Fruit fly (Drosophila melanogaster) whole organism, prepupa: ENCODE measurements around the gene org-1.

Experiments
- Blimp-1 ChIP-seq: fragments of 200-800 bp; sonication (Bioruptor generic); optimal IDR thresholded peaks from 3 replicates; lab custom pipeline; 2017; ENCODE audit warnings: missing biosample characterization, missing genetic modification characterization, mild to moderate bottlenecking, moderate library complexity, missing genetic modification reagents
- CG10669 ChIP-seq: fragments of 200-800 bp; sonication (Bioruptor generic); optimal IDR thresholded peaks from 3 replicates; lab custom pipeline; 2018; ENCODE audit warnings: missing biosample characterization, mild to moderate bottlenecking, missing genetic modification characterization, moderate library complexity
- CG11294 ChIP-seq: fragments of 200-800 bp; sonication (Bioruptor generic); IDR thresholded peaks from 2 replicates; pipeline ENCODE4 v1.3.6; 2022; ENCODE audit warnings: missing biosample characterization, missing genetic modification characterization
- CG11762 ChIP-seq: fragments of 200-800 bp; sonication (Bioruptor generic); optimal IDR thresholded peaks from 3 replicates; lab custom pipeline; 2016; ENCODE audit warnings: missing biosample characterization, missing genetic modification characterization; ENCODE audit not compliant: insufficient read depth
- CG11902 ChIP-seq: fragments of 200-800 bp; sonication (Bioruptor generic); optimal IDR thresholded peaks from 3 replicates; lab custom pipeline; 2016; ENCODE audit warnings: missing biosample characterization, missing genetic modification characterization
- CG15336 ChIP-seq: fragments of 200-800 bp; sonication (Bioruptor generic); IDR thresholded peaks from 2 replicates; pipeline ENCODE4 v1.3.6; 2022; ENCODE audit warnings: missing biosample characterization, missing genetic modification characterization
- CG1621 ChIP-seq: fragments of 200-800 bp; sonication (Bioruptor generic); optimal IDR thresholded peaks from 3 replicates; lab custom pipeline; 2018; ENCODE audit warnings: missing biosample characterization, mild to moderate bottlenecking, missing genetic modification characterization
- CG3032 ChIP-seq: fragments of 200-800 bp; optimal IDR thresholded peaks from 2 replicates; lab custom pipeline; 2019; ENCODE audit warnings: missing biosample characterization, mild to moderate bottlenecking, missing genetic modification characterization, moderate library complexity
- CG31627 ChIP-seq: fragments of 200-800 bp; sonication (Bioruptor generic); optimal IDR thresholded peaks from 3 replicates; lab custom pipeline; 2016; ENCODE audit warnings: missing biosample characterization, missing genetic modification characterization
- CG32006 ChIP-seq: fragments of 200-800 bp; sonication (Bioruptor generic); optimal IDR thresholded peaks from 3 replicates; lab custom pipeline; 2017; ENCODE audit warnings: missing biosample characterization, mild to moderate bottlenecking, missing genetic modification characterization
- CG34406 ChIP-seq: fragments of 200-800 bp; sonication (Bioruptor generic); optimal IDR thresholded peaks from 3 replicates; lab custom pipeline; 2016; ENCODE audit warnings: missing biosample characterization, missing genetic modification characterization
- CG3919 ChIP-seq: fragments of 200-800 bp; sonication (Bioruptor generic); optimal IDR thresholded peaks from 3 replicates; lab custom pipeline; 2016; ENCODE audit warnings: missing biosample characterization, missing genetic modification characterization
- CG4318 ChIP-seq: fragments of 200-800 bp; sonication (Bioruptor generic); optimal IDR thresholded peaks from 3 replicates; lab custom pipeline; 2017; ENCODE audit warnings: missing biosample characterization, mild to moderate bottlenecking, missing genetic modification characterization
- CG6163 ChIP-seq: fragments of 200-800 bp; sonication (Bioruptor generic); IDR thresholded peaks from 3 replicates; pipeline ENCODE4 v1.3.6; 2022; ENCODE audit warnings: missing biosample characterization, missing genetic modification characterization
- CG6792 ChIP-seq: fragments of 200-800 bp; sonication (Bioruptor generic); optimal IDR thresholded peaks from 3 replicates; lab custom pipeline; 2016; ENCODE audit warnings: missing biosample characterization, missing genetic modification characterization
- CG6808 ChIP-seq: fragments of 200-800 bp; sonication (Bioruptor generic); optimal IDR thresholded peaks from 3 replicates; lab custom pipeline; 2017; ENCODE audit warnings: missing biosample characterization, missing genetic modification characterization, mild to moderate bottlenecking, moderate library complexity, missing genetic modification reagents
- CG6854 ChIP-seq: fragments of 200-800 bp; sonication (Bioruptor generic); optimal IDR thresholded peaks from 2 replicates; lab custom pipeline; 2017; ENCODE audit warnings: missing biosample characterization, mild to moderate bottlenecking, missing genetic modification characterization
- CG7368 ChIP-seq: fragments of 200-800 bp; sonication (Bioruptor generic); optimal IDR thresholded peaks from 3 replicates; lab custom pipeline; 2016; ENCODE audit warnings: missing biosample characterization, missing genetic modification characterization
- CG8119 ChIP-seq: fragments of 200-800 bp; sonication (Bioruptor generic); IDR thresholded peaks from 3 replicates; pipeline ENCODE4 v1.3.6; 2022; ENCODE audit warnings: missing biosample characterization, missing genetic modification characterization
- CG9139 ChIP-seq: fragments of 200-800 bp; sonication (Bioruptor generic); optimal IDR thresholded peaks from 3 replicates; lab custom pipeline; 2017; ENCODE audit warnings: missing biosample characterization, mild to moderate bottlenecking, missing genetic modification characterization
- Eip75B ChIP-seq: fragments of 200-800 bp; sonication (Bioruptor generic); optimal IDR thresholded peaks from 3 replicates; lab custom pipeline; 2016; ENCODE audit warnings: missing biosample characterization, missing genetic modification characterization
- Eip78C ChIP-seq: fragments of 200-800 bp; sonication (Bioruptor generic); peaks from one replicate; lab custom pipeline; 2016; ENCODE audit warnings: missing biosample characterization, missing genetic modification characterization
- Eip93F ChIP-seq: fragments of 200-800 bp; sonication (Bioruptor generic); optimal IDR thresholded peaks from 2 replicates; lab custom pipeline; 2016; ENCODE audit warnings: missing biosample characterization, mild to moderate bottlenecking, missing genetic modification characterization
- Ets21C ChIP-seq: fragments of 200-800 bp; sonication (Bioruptor generic); optimal IDR thresholded peaks from 3 replicates; lab custom pipeline; 2016; ENCODE audit warnings: missing biosample characterization, missing genetic modification characterization
- Ets96B ChIP-seq: fragments of 200-800 bp; optimal IDR thresholded peaks from 2 replicates; lab custom pipeline; 2019; ENCODE audit warnings: missing biosample characterization, mild to moderate bottlenecking, missing genetic modification characterization, moderate library complexity
- Gug ChIP-seq: fragments of 200-800 bp; sonication (Bioruptor generic); IDR thresholded peaks from 2 replicates; pipeline ENCODE4 v1.3.6; 2022; ENCODE audit warnings: missing biosample characterization, missing genetic modification characterization
- Hr39 ChIP-seq: fragments of 200-800 bp; sonication (Bioruptor generic); optimal IDR thresholded peaks from 2 replicates; lab custom pipeline; 2016; ENCODE audit warnings: missing biosample characterization, missing genetic modification characterization
- Hr4 ChIP-seq: fragments of 200-800 bp; sonication (Bioruptor generic); optimal IDR thresholded peaks from 3 replicates; lab custom pipeline; 2016; ENCODE audit warnings: missing biosample characterization, missing genetic modification characterization
- Lpt ChIP-seq: fragments of 200-800 bp; sonication (Bioruptor generic); optimal IDR thresholded peaks from 3 replicates; lab custom pipeline; 2016; ENCODE audit warnings: missing biosample characterization, missing genetic modification characterization
- Met ChIP-seq: fragments of 200-800 bp; sonication (Bioruptor generic); optimal IDR thresholded peaks from 3 replicates; lab custom pipeline; 2016; ENCODE audit warnings: missing biosample characterization, missing genetic modification characterization
- Sox102F ChIP-seq: fragments of 200-800 bp; sonication (Bioruptor generic); optimal IDR thresholded peaks from 2 replicates; lab custom pipeline; 2016; ENCODE audit warnings: missing biosample characterization, mild to moderate bottlenecking, missing genetic modification characterization
- Sox14 ChIP-seq: fragments of 200-800 bp; sonication (Bioruptor generic); optimal IDR thresholded peaks from 3 replicates; lab custom pipeline; 2016; ENCODE audit warnings: missing biosample characterization, missing genetic modification characterization
- achi ChIP-seq: fragments of 200-800 bp; sonication (Bioruptor generic); optimal IDR thresholded peaks from 3 replicates; lab custom pipeline; 2016; ENCODE audit warnings: missing biosample characterization, missing genetic modification characterization
- acj6 ChIP-seq: fragments of 200-800 bp; sonication (Bioruptor generic); optimal IDR thresholded peaks from 3 replicates; lab custom pipeline; 2016; ENCODE audit warnings: missing biosample characterization, missing genetic modification characterization
- dac ChIP-seq: fragments of 200-800 bp; sonication (Bioruptor generic); optimal IDR thresholded peaks from 2 replicates; lab custom pipeline; 2017; ENCODE audit warnings: missing biosample characterization, mild to moderate bottlenecking, missing genetic modification characterization
- dsx ChIP-seq: fragments of 200-800 bp; optimal IDR thresholded peaks from 3 replicates; lab custom pipeline; 2019; ENCODE audit warnings: missing biosample characterization, mild to moderate bottlenecking, missing genetic modification characterization, moderate library complexity; ENCODE audit not compliant: poor library complexity, severe bottlenecking
- eg ChIP-seq: fragments of 200-800 bp; sonication (Bioruptor generic); IDR thresholded peaks from 3 replicates; pipeline ENCODE4 v1.3.6; 2022; ENCODE audit warnings: missing biosample characterization, missing genetic modification characterization
- fd59A ChIP-seq: fragments of 200-800 bp; sonication (Bioruptor generic); optimal IDR thresholded peaks from 2 replicates; lab custom pipeline; 2017; ENCODE audit warnings: missing biosample characterization, mild to moderate bottlenecking, missing genetic modification characterization, missing genetic modification reagents
- fd85E ChIP-seq: fragments of 200-800 bp; sonication (Bioruptor generic); optimal IDR thresholded peaks from 3 replicates; lab custom pipeline; 2016; ENCODE audit warnings: missing biosample characterization, missing genetic modification characterization
- fkh ChIP-seq: fragments of 200-800 bp; sonication (Bioruptor generic); optimal IDR thresholded peaks from 3 replicates; lab custom pipeline; 2017; ENCODE audit warnings: missing biosample characterization, mild to moderate bottlenecking, missing genetic modification characterization, moderate library complexity
- lz ChIP-seq: fragments of 200-800 bp; sonication (Bioruptor generic); optimal IDR thresholded peaks from 3 replicates; lab custom pipeline; 2016; ENCODE audit warnings: missing biosample characterization, missing genetic modification characterization
- salr ChIP-seq, 2 experiments: fragments of 200-800 bp; sonication (Bioruptor generic); optimal IDR thresholded peaks; 3 replicates each; lab custom pipeline; 2016 to 2018; ENCODE audit warnings: missing biosample characterization in 2 of 2, missing genetic modification characterization in 2 of 2, mild to moderate bottlenecking in 1 of 2
- spab ChIP-seq: fragments of 200-800 bp; sonication (Bioruptor generic); optimal IDR thresholded peaks from 2 replicates; lab custom pipeline; 2017; ENCODE audit warnings: missing biosample characterization, mild to moderate bottlenecking, missing genetic modification characterization, missing genetic modification reagents
- ss ChIP-seq, 2 experiments: fragments of 200-800 bp; sonication (Bioruptor generic); optimal IDR thresholded peaks; 2 replicates in 1 of 2; 3 replicates in 1 of 2; lab custom pipeline; 2017 to 2018; ENCODE audit warnings: mild to moderate bottlenecking in 2 of 2, missing biosample characterization in 2 of 2, missing genetic modification characterization in 2 of 2, moderate library complexity in 1 of 2
- svp ChIP-seq: fragments of 200-800 bp; sonication (Bioruptor generic); peaks from one replicate; lab custom pipeline; 2016; ENCODE audit warnings: missing biosample characterization, missing genetic modification characterization
- topi ChIP-seq: fragments of 200-800 bp; sonication (Bioruptor generic); optimal IDR thresholded peaks from 3 replicates; lab custom pipeline; 2016; ENCODE audit warnings: missing biosample characterization, missing genetic modification characterization

Gene org-1

DNA sequence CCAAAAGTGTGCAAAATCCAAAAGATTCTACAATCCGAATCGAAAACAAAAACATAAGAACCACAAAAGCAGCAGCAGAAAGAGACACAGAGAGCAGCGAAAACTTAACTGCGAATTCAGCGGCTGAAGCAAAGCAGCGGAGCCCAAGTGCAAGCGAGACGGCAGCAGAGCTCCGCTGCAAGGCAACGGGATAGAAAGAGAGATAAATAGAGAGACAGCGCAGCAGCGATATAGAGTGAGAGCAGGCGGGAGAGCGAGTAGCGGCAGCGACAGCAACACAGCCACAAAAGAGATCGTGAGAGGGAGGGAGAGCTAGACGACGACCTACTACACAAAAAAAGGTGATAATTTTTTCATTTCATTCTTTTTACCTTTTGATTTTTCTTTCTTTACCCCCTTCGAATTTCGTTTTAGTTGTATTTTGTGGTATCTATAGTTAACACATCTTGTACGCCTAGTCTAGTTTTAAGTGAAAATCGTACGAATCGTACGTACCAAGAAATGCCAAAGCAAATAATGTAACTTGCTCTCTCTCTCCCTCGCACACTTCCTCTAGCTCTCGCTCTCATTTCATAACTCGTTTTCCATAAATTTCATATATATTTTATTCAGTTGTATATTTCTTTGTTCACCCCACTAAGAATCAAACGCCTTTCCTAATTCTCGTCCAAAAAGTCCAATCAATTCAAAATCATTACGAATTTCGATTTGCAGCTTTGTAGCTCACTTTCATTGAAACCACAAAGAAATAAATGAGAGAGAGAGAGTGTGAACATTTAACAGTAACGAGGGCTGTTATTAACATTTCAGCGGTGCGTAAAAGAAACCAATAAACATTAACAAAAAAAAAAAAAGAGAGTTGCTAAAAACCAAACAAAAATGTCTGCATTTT is 44.3 kb downstream of the org-1 start (continued):
- TF ChIP-seq ss (GFP tag; optimal IDR thresholded peaks at IDR 0.05; lab: Kevin White, UChicago), result peak; percentile 6 to 34
- no peak for TF ChIP-seq CG6854 (GFP tag; lab: Kevin White, UChicago)
- no peak for TF ChIP-seq CG6792 (GFP tag; lab: Kevin White, UChicago)
- TF ChIP-seq topi, result no peak
- no peak for TF ChIP-seq Sox14
- TF ChIP-seq CG7368 (GFP tag; lab: Kevin White, UChicago), result peak; percentile 28
- TF ChIP-seq fd59A (GFP tag; lab: Kevin White, UChicago), result no peak
- no peak for TF ChIP-seq Ets21C
- TF ChIP-seq svp, result peak; percentile 17
- TF ChIP-seq Lpt (GFP tag; lab: Kevin White, UChicago), result no peak
- peak; percentile 10 for TF ChIP-seq spab
- TF ChIP-seq CG3919 (GFP tag; lab: Kevin White, UChicago), result no peak
- TF ChIP-seq CG34406 (GFP tag; lab: Kevin White, UChicago), result no peak
- TF ChIP-seq Eip78C (GFP tag; lab: Kevin White, UChicago), result no peak
- peak; percentile 68 for TF ChIP-seq Gug
- no peak for TF ChIP-seq salr (GFP tag; optimal IDR thresholded peaks at IDR 0.05; lab: Kevin White, UChicago)
- TF ChIP-seq Hr4, result no peak
- TF ChIP-seq achi (GFP tag; lab: Kevin White, UChicago), result peak; percentile 9
- no peak for TF ChIP-seq Hr39 (GFP tag; lab: Kevin White, UChicago)
- peak; percentile 64; the same call in 1 of the 2 replicates for TF ChIP-seq CG11294 (GFP tag; lab: Robert Waterston, UW)
- no peak for TF ChIP-seq dac
- TF ChIP-seq acj6 (GFP tag; lab: Kevin White, UChicago), result no peak
- TF ChIP-seq Met, result no peak
- peak; percentile 4 for TF ChIP-seq fkh (GFP tag; lab: Kevin White, UChicago)
- peak; percentile 83 for TF ChIP-seq eg (GFP tag; lab: Robert Waterston, UW)

dm6 chrX:8409793-8410192 is 45.1 kb downstream of the org-1 start:
- peak; percentile 96 for TF ChIP-seq CG15336 (GFP tag; lab: Robert Waterston, UW)
- TF ChIP-seq CG11902, result no peak
- no peak for TF ChIP-seq achi (GFP tag; lab: Kevin White, UChicago)
- peak; percentile 14 for TF ChIP-seq CG3032 (tag; lab: Kevin White, UChicago)
- peak; percentile 71 for TF ChIP-seq dsx (GFP tag; lab: Kevin White, UChicago)
- peak; percentile 79 for TF ChIP-seq fd85E
- no peak for TF ChIP-seq CG4318 (GFP tag; lab: Kevin White, UChicago)
- peak; percentile 76 for TF ChIP-seq CG6808
- TF ChIP-seq fkh (GFP tag; lab: Kevin White, UChicago), result peak; percentile 42
- TF ChIP-seq CG34406 (GFP tag; lab: Kevin White, UChicago), result peak; percentile 28
- peak; percentile 92 for TF ChIP-seq eg (GFP tag; lab: Robert Waterston, UW)
- TF ChIP-seq CG10669, result peak; percentile 4
- peak; percentile 74 for TF ChIP-seq Sox102F (GFP tag; lab: Kevin White, UChicago)
- TF ChIP-seq spab, result no peak
- no peak for TF ChIP-seq Hr39 (GFP tag; lab: Kevin White, UChicago)
- TF ChIP-seq Eip93F (GFP tag; lab: Kevin White, UChicago), result peak; percentile 98
- no peak for TF ChIP-seq CG31627 (GFP tag; lab: Kevin White, UChicago)
- TF ChIP-seq Eip75B (GFP tag; lab: Kevin White, UChicago), result peak; percentile 14
- peak; percentile 93 for TF ChIP-seq CG6854 (GFP tag; lab: Kevin White, UChicago)
- TF ChIP-seq lz (GFP tag; lab: Kevin White, UChicago), result peak; percentile 7
- no peak for TF ChIP-seq salr (GFP tag; optimal IDR thresholded peaks at IDR 0.05; lab: Kevin White, UChicago)
- TF ChIP-seq CG8119 (GFP tag; lab: Robert Waterston, UW), result peak; percentile 93
- peak; percentile 24 for TF ChIP-seq Blimp-1 (GFP tag; lab: Kevin White, UChicago)
- peak; percentile 12 for TF ChIP-seq Lpt (GFP tag; lab: Kevin White, UChicago)
- no peak for TF ChIP-seq CG32006 (GFP tag; lab: Kevin White, UChicago)
- TF ChIP-seq CG1621 (tag; lab: Kevin White, UChicago), result peak; percentile 63
- no peak for TF ChIP-seq CG7368 (GFP tag; lab: Kevin White, UChicago)
- TF ChIP-seq Sox14, result no peak
- no peak for TF ChIP-seq Ets21C
- peak; percentile 62 for TF ChIP-seq Ets96B (tag; lab: Kevin White, UChicago)
- TF ChIP-seq acj6 (GFP tag; lab: Kevin White, UChicago), result no peak
- TF ChIP-seq CG11762 (GFP tag; lab: Kevin White, UChicago), result peak; percentile 10
- TF ChIP-seq fd59A (GFP tag; lab: Kevin White, UChicago), result peak; percentile 20
- peak; percentile 78 for TF ChIP-seq CG9139 (GFP tag; lab: Kevin White, UChicago)
- peak; percentile 96 for TF ChIP-seq CG6163 (GFP tag; lab: Robert Waterston, UW)
